Fruit fly (Drosophila melanogaster) whole organism, adult: Measurements from ENCODE around the gene Gyc88E.

ENCODE experiments used
- CG11617 ChIP-seq: fragments of 200-800 bp; sonication (Bioruptor generic); optimal IDR thresholded peaks from 2 replicates; lab custom pipeline; 2017; ENCODE audit warnings: mild to moderate bottlenecking, missing biosample characterization, missing genetic modification reagents, missing genetic modification characterization
- CG12768 ChIP-seq: fragments of 200-800 bp; sonication (Bioruptor generic); optimal IDR thresholded peaks from 2 replicates; lab custom pipeline; 2017; ENCODE audit warnings: missing biosample characterization, missing genetic modification characterization, mild to moderate bottlenecking, moderate library complexity, missing genetic modification reagents
- CG1620 ChIP-seq: fragments of 200-800 bp; sonication (Bioruptor generic); optimal IDR thresholded peaks from 2 replicates; lab custom pipeline; 2016; ENCODE audit warnings: missing biosample characterization, missing genetic modification characterization
- CG5204 ChIP-seq: fragments of 200-800 bp; sonication (Bioruptor generic); optimal IDR thresholded peaks from 2 replicates; lab custom pipeline; 2016; ENCODE audit warnings: missing biosample characterization, missing genetic modification characterization
- Mnt ChIP-seq: fragments of 200-800 bp; sonication (Bioruptor generic); optimal IDR thresholded peaks from 2 replicates; lab custom pipeline; 2016; ENCODE audit warnings: missing biosample characterization, mild to moderate bottlenecking, missing genetic modification characterization
- kay ChIP-seq: fragments of 200-800 bp; sonication (Bioruptor generic); peaks from one replicate; lab custom pipeline; 2016; ENCODE audit warnings: missing biosample characterization, missing genetic modification characterization, borderline replicate concordance
- pad ChIP-seq: fragments of 200-800 bp; sonication (Bioruptor generic); optimal IDR thresholded peaks from 3 replicates; lab custom pipeline; 2017; ENCODE audit warnings: missing biosample characterization, missing genetic modification characterization, mild to moderate bottlenecking, moderate library complexity, missing genetic modification reagents
- tj ChIP-seq: fragments of 200-800 bp; sonication (Bioruptor generic); optimal IDR thresholded peaks from 3 replicates; lab custom pipeline; 2017; ENCODE audit warnings: missing biosample characterization, mild to moderate bottlenecking, missing genetic modification characterization, moderate library complexity

DNA sequence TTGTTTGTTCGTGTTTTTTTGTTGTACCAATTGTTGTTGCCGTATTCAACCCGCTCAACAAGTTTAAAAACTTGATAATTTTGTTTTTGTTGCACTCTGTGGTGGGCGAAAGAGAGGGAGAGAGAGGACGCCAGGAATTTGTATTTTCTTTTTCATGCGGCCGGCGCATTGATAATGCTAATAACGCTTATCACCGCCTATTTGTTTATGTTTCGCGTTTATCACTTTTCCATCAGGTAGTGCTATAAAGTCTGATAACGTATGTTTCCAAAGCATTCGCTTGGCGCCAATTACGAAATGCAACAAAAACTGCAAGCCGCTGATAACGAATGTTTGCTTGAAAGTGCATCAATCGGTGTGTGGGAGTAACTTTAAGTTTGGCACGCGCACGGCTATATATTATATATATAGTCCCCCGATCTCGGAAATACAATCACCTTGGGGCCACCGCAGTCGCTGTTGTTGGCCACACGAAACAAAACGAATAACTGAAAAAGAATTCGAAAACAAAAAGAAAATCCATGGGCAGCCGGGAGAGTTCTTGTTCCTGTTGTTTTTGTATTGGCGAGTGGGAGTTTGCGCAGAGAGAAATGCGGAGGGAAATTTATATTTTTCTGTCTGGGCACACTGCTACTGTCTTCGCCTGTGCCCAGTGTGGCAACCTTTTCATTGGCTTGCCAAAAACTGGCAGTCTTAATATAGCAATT lies 3.0 kb upstream of the Gyc88E start, which contains the start of gene Glys:
- TF ChIP-seq Mnt, result peak; percentile 49
- no peak for TF ChIP-seq CG5204 (GFP tag; lab: Kevin White, UChicago)
- no peak for TF ChIP-seq kay
- peak; percentile 37 for TF ChIP-seq tj (GFP tag; lab: Kevin White, UChicago)
- TF ChIP-seq CG12768 (GFP tag; lab: Kevin White, UChicago), result peak; percentile 52
- peak; percentile 50 for TF ChIP-seq CG11617 (GFP tag; lab: Kevin White, UChicago)
- TF ChIP-seq CG1620 (GFP tag; lab: Kevin White, UChicago), result peak; percentile 14
- no peak for TF ChIP-seq pad (GFP tag; lab: Kevin White, UChicago)
